Fruit fly (Drosophila melanogaster): Measurements from ENCODE around the gene CG42654.
A peak's percentile ranks its signal among the peaks of the same experiment; 100 is the strongest.

The CG42654 gene

dm6 chr3L:19939024-19939423 is 15.3 kb downstream of the CG42654 start, which contains the start of gene Ac76E (continued):
- TF ChIP-seq fru (optimal IDR thresholded peaks at IDR 0.05), result no peak
- no peak for TF ChIP-seq Dip2 (GFP tag; IDR thresholded peaks at IDR 0.05)
- TF ChIP-seq ems (GFP tag; optimal IDR thresholded peaks at IDR 0.05), result no peak
- no peak for TF ChIP-seq CG3407 (GFP tag; optimal IDR thresholded peaks at IDR 0.05)
- no peak for TF ChIP-seq CG14667 (GFP tag; IDR thresholded peaks at IDR 0.05)
- TF ChIP-seq CG3726 (GFP tag; IDR thresholded peaks at IDR 0.05), result no peak
- TF ChIP-seq Mrtf (GFP tag; IDR thresholded peaks at IDR 0.05), result no peak
- no peak for TF ChIP-seq Doc3 (GFP tag; IDR thresholded peaks at IDR 0.05; ENCODE audit: partially characterized antibody)
- TF ChIP-seq dimm (GFP tag; IDR thresholded peaks at IDR 0.05), result no peak
- peak; percentile 24 for TF ChIP-seq sug (tag; optimal IDR thresholded peaks at IDR 0.05)
- TF ChIP-seq CG14014 (GFP tag; IDR thresholded peaks at IDR 0.05), result no peak
- no peak for TF ChIP-seq CG6254 (GFP tag; optimal IDR thresholded peaks at IDR 0.05)
- no peak for TF ChIP-seq kni (GFP tag; optimal IDR thresholded peaks at IDR 0.05)
- TF ChIP-seq sob (GFP tag; IDR thresholded peaks at IDR 0.05), result no peak; the same call in 1 of the 2 replicates
- no peak for TF ChIP-seq CG30403 (GFP tag; optimal IDR thresholded peaks at IDR 0.05)
- TF ChIP-seq CG18619 (GFP tag; optimal IDR thresholded peaks at IDR 0.05), result no peak
- TF ChIP-seq CG4360 (GFP tag; IDR thresholded peaks at IDR 0.05), result no peak
- TF ChIP-seq pfk (GFP tag; optimal IDR thresholded peaks at IDR 0.05), result no peak
- no peak for TF ChIP-seq stwl (tag; optimal IDR thresholded peaks at IDR 0.05)
- peak; percentile 29 for TF ChIP-seq slbo (GFP tag; IDR thresholded peaks at IDR 0.05)
- peak; percentile 11; the same call in 1 of the 3 replicates for TF ChIP-seq CG7963 (GFP tag; IDR thresholded peaks at IDR 0.05; ENCODE audit: partially characterized antibody)
- no peak for TF ChIP-seq CG4820 (GFP tag; optimal IDR thresholded peaks at IDR 0.05)
- no peak for TF ChIP-seq CG12155 (GFP tag; optimal IDR thresholded peaks at IDR 0.05)
- no peak for TF ChIP-seq sr (GFP tag; IDR thresholded peaks at IDR 0.05)
- TF ChIP-seq gt (GFP tag; IDR thresholded peaks at IDR 0.05), result no peak
- no peak for TF ChIP-seq CG12299 (tag; optimal IDR thresholded peaks at IDR 0.05)
- no peak for TF ChIP-seq Rx (GFP tag; IDR thresholded peaks at IDR 0.05)
- TF ChIP-seq TFAM (GFP tag; optimal IDR thresholded peaks at IDR 0.05), result no peak
- TF ChIP-seq CG11560 (tag; IDR thresholded peaks at IDR 0.05), result no peak
- no peak for TF ChIP-seq CG17829 (tag; optimal IDR thresholded peaks at IDR 0.05)
- TF ChIP-seq zen (tag; optimal IDR thresholded peaks at IDR 0.05), result no peak
- no peak; the same call in 2 of the 3 replicates for TF ChIP-seq otp (GFP tag; IDR thresholded peaks at IDR 0.05)
- TF ChIP-seq Hsf (GFP tag; optimal IDR thresholded peaks at IDR 0.05), result no peak
- no peak for TF ChIP-seq CG9797 (GFP tag; optimal IDR thresholded peaks at IDR 0.05)
- peak; percentile 28 for TF ChIP-seq nau (GFP tag; optimal IDR thresholded peaks at IDR 0.05)
- no peak for TF ChIP-seq usp (GFP tag; optimal IDR thresholded peaks at IDR 0.05)
- TF ChIP-seq CG4328 (GFP tag; optimal IDR thresholded peaks at IDR 0.05), result no peak
- TF ChIP-seq Camta (GFP tag; optimal IDR thresholded peaks at IDR 0.05), result no peak
- no peak for TF ChIP-seq bcd (GFP tag; optimal IDR thresholded peaks at IDR 0.05)
- no peak for TF ChIP-seq tup (GFP tag; optimal IDR thresholded peaks at IDR 0.05)
- no peak for TF ChIP-seq Bdp1 (GFP tag; optimal IDR thresholded peaks at IDR 0.05)
- TF ChIP-seq Side (GFP tag; optimal IDR thresholded peaks at IDR 0.05), result no peak
- peak; percentile 32; the same call in 1 of the 3 replicates for TF ChIP-seq CG34422 (GFP tag; IDR thresholded peaks at IDR 0.05)
- no peak for TF ChIP-seq CG12071 (GFP tag; optimal IDR thresholded peaks at IDR 0.05)
- TF ChIP-seq Nf-YA (GFP tag; IDR thresholded peaks at IDR 0.05), result no peak
- TF ChIP-seq esg (GFP tag; conservative IDR thresholded peaks at IDR 0.05), result no peak
- TF ChIP-seq B-H2 (GFP tag; optimal IDR thresholded peaks at IDR 0.05), result no peak
- no peak for TF ChIP-seq pros (GFP tag; optimal IDR thresholded peaks at IDR 0.05)
- TF ChIP-seq YL-1 (GFP tag; optimal IDR thresholded peaks at IDR 0.05), result no peak
- TF ChIP-seq vnd (GFP tag; IDR thresholded peaks at IDR 0.05; ENCODE audit: partially characterized antibody), result no peak
- peak; percentile 46 for TF ChIP-seq CG10543 (GFP tag; optimal IDR thresholded peaks at IDR 0.05)
- no peak for TF ChIP-seq zfh2 (GFP tag; optimal IDR thresholded peaks at IDR 0.05)
- TF ChIP-seq hbn (GFP tag; IDR thresholded peaks at IDR 0.05; ENCODE audit: partially characterized antibody), result no peak

Measured in whole organism, embryonic.